Fruit fly (Drosophila melanogaster): ENCODE measurements around the gene Acp36DE.

DNA sequence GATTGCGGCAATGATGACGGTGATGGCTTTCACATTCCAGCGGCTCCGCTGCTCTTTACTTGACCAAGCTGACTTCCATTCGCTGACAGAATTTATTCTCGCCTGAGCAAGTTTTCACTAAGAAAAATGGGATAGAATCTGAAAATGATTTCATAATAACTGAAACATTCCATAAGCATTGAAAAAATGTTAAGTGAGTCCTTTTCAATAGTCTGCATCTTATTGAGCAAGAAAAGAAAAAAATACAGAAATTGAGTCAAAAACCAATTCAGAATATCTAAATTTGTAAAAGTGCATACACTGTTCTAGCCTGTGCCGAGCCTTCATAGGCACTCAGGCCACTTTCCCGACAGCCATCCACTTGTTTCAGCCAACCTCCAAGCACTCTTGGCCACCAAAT lies 10.2 kb downstream of the Acp36DE start:
- TF ChIP-seq Sin3A (optimal IDR thresholded peaks at IDR 0.05) (no peak), insv (optimal IDR thresholded peaks at IDR 0.05) (no peak), ttk (optimal IDR thresholded peaks at IDR 0.05) (no peak), Myc (optimal IDR thresholded peaks at IDR 0.05) (no peak)

Measured in Kc167 (cell line).